Worm (Caenorhabditis elegans): ENCODE measurements around the gene nspg-6.
A peak's percentile ranks its signal among the peaks of the same experiment; 100 is the strongest.

nspg-6 gene

ce11 chrIII:7299466-7299865, 15.3 kb downstream of the nspg-6 start, which contains the start of the genes B0361.14 and B0361.9 (continued):
- TF ChIP-seq rnt-1 (tag; optimal IDR thresholded peaks at IDR 0.05) (peak; percentile 0), dsc-1 (tag; optimal IDR thresholded peaks at IDR 0.05) (no peak), alr-1 (tag; optimal IDR thresholded peaks at IDR 0.05; ENCODE audit: borderline replicate concordance) (no peak), lin-14 (GFP tag; optimal IDR thresholded peaks at IDR 0.05) (peak; percentile 41), fos-1 (tag; optimal IDR thresholded peaks at IDR 0.05) (no peak), aha-1 (tag; optimal IDR thresholded peaks at IDR 0.05) (no peak), pax-3 (tag; optimal IDR thresholded peaks at IDR 0.05) (no peak), efl-1 (optimal IDR thresholded peaks at IDR 0.05) (no peak), efl-1 (GFP tag; optimal IDR thresholded peaks at IDR 0.05 in 1 of 2) (peak in 1 of 2 experiments; percentile 84)

ce11 chrIII:7298045-7298444, 16.7 kb downstream of the nspg-6 start:
- TF ChIP-seq C16A3.4 (tag; optimal IDR thresholded peaks at IDR 0.05) (no peak), rnt-1 (tag; optimal IDR thresholded peaks at IDR 0.05) (no peak), aha-1 (tag; optimal IDR thresholded peaks at IDR 0.05) (no peak), nhr-85 (tag) (peak; percentile 80), fkh-10 (GFP tag; optimal IDR thresholded peaks at IDR 0.05) (no peak), dpl-1 (GFP tag; optimal IDR thresholded peaks at IDR 0.05) (no peak), efl-1 (optimal IDR thresholded peaks at IDR 0.05) (no peak), efl-1 (GFP tag; optimal IDR thresholded peaks at IDR 0.05 in 1 of 2) (peak in 1 of 2 experiments; percentile 85), nhr-47 (tag; optimal IDR thresholded peaks at IDR 0.05) (no peak), lin-15B (tag; optimal IDR thresholded peaks at IDR 0.05) (no peak), hlh-17 (GFP tag; optimal IDR thresholded peaks at IDR 0.05; ENCODE audit: borderline replicate concordance) (no peak), grh-1 (GFP tag; IDR thresholded peaks at IDR 0.05) (no peak), C34B4.2 (tag; optimal IDR thresholded peaks at IDR 0.05) (no peak), nhr-76 (tag; optimal IDR thresholded peaks at IDR 0.05) (no peak), nhr-20 (tag; optimal IDR thresholded peaks at IDR 0.05) (peak; percentile 15), hpl-2 (GFP tag; optimal IDR thresholded peaks at IDR 0.05) (no peak), ceh-82 (tag; optimal IDR thresholded peaks at IDR 0.05) (no peak), sup-37 (GFP tag; optimal IDR thresholded peaks at IDR 0.05) (no peak), elt-3 (tag; optimal IDR thresholded peaks at IDR 0.05) (peak in 4 of 6 experiments; percentile 17 to 89 (median 46)), swsn-7 (tag; optimal IDR thresholded peaks at IDR 0.05) (no peak), isw-1 (GFP tag; IDR thresholded peaks at IDR 0.05) (no peak), snpc-4 (tag; optimal IDR thresholded peaks at IDR 0.05) (no peak), hlh-4 (tag; optimal IDR thresholded peaks at IDR 0.05) (no peak), nhr-71 (tag; optimal IDR thresholded peaks at IDR 0.05) (peak; percentile 10), lin-14 (GFP tag; optimal IDR thresholded peaks at IDR 0.05) (peak; percentile 54), ceh-8 (GFP tag; optimal IDR thresholded peaks at IDR 0.05) (no peak), Y116A8C.19 (tag; optimal IDR thresholded peaks at IDR 0.05; ENCODE audit: borderline replicate concordance) (no peak), C04F5.9 (tag; optimal IDR thresholded peaks at IDR 0.05) (no peak), snu-23 (GFP tag; optimal IDR thresholded peaks at IDR 0.05) (peak; percentile 14), vab-15 (tag; optimal IDR thresholded peaks at IDR 0.05) (no peak), irx-1 (tag; optimal IDR thresholded peaks at IDR 0.05) (no peak), nhr-12 (tag; optimal IDR thresholded peaks at IDR 0.05) (no peak), lsy-2 (tag; optimal IDR thresholded peaks at IDR 0.05) (peak; percentile 2 to 32), aly-2 (tag; optimal IDR thresholded peaks at IDR 0.05) (no peak), unc-30 (tag; optimal IDR thresholded peaks at IDR 0.05) (no peak), blmp-1 (tag; optimal IDR thresholded peaks at IDR 0.05) (peak; percentile 81), tlp-1 (tag; optimal IDR thresholded peaks at IDR 0.05) (no peak), pax-3 (tag; optimal IDR thresholded peaks at IDR 0.05) (no peak), xbp-1 (tag; optimal IDR thresholded peaks at IDR 0.05) (no peak), ama-1 (optimal IDR thresholded peaks at IDR 0.05) (no peak), lin-39 (tag; optimal IDR thresholded peaks at IDR 0.05) (no peak), mef-2 (tag; optimal IDR thresholded peaks at IDR 0.05) (no peak)
